Worm (Caenorhabditis elegans) whole organism, L3 larva: ENCODE measurements around the gene mre-11.

Experiments used
- egl-27 ChIP-seq: sonication (generic microtip); optimal IDR thresholded peaks from 4 replicates; lab custom pipeline; 2017; ENCODE audit warnings: missing biosample characterization, missing genetic modification reagents, missing genetic modification characterization
- jun-1 ChIP-seq: fragments of 150-350 bp; optimal IDR thresholded peaks from 2 replicates; lab custom pipeline; 2014; ENCODE audit warnings: missing biosample characterization, missing genetic modification reagents, missing genetic modification characterization

ce11 chrV:10716865-10717713 lies 19.6 kb downstream of the mre-11 start:
- TF ChIP-seq jun-1 (peak; percentile 57), egl-27 (tag; lab: Kevin White, UChicago) (peak; percentile 44)
